Fruit fly (Drosophila melanogaster): ENCODE results near the gene Urm1.

Gene Urm1

DNA sequence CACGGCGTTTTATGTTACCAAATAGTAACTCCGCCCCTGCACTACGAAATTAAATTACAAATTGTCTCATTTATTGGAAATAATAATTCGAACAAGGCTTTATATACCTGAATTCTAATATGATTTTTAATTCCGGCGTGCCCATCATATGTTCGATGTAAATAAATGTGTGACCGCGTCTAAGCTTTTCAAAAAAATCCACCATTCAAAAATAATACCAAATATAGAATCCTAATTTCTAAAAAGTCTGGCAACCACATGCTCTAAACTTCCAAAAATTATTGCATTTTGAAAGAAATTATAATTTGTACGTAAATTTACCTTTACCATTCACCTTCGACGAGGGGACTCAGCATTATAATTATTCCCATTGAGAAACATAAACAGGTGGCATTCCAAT, at the start of gene Urm1:
Urm1 (minus strand) TSS at position 150 of the 400 bp plus-strand sequence.
- no peak for TF ChIP-seq CG14711 (tag; optimal IDR thresholded peaks at IDR 0.05)
- TF ChIP-seq Clk (GFP tag; optimal IDR thresholded peaks at IDR 0.05): no peak
- TF ChIP-seq kay (GFP tag; ENCODE audit: borderline replicate concordance): peak; percentile 22
- TF ChIP-seq CG11617 (GFP tag; optimal IDR thresholded peaks at IDR 0.05): no peak
- no peak for TF ChIP-seq CG5204 (GFP tag; optimal IDR thresholded peaks at IDR 0.05)
- no peak for TF ChIP-seq CG1620 (GFP tag; optimal IDR thresholded peaks at IDR 0.05)

DNA sequence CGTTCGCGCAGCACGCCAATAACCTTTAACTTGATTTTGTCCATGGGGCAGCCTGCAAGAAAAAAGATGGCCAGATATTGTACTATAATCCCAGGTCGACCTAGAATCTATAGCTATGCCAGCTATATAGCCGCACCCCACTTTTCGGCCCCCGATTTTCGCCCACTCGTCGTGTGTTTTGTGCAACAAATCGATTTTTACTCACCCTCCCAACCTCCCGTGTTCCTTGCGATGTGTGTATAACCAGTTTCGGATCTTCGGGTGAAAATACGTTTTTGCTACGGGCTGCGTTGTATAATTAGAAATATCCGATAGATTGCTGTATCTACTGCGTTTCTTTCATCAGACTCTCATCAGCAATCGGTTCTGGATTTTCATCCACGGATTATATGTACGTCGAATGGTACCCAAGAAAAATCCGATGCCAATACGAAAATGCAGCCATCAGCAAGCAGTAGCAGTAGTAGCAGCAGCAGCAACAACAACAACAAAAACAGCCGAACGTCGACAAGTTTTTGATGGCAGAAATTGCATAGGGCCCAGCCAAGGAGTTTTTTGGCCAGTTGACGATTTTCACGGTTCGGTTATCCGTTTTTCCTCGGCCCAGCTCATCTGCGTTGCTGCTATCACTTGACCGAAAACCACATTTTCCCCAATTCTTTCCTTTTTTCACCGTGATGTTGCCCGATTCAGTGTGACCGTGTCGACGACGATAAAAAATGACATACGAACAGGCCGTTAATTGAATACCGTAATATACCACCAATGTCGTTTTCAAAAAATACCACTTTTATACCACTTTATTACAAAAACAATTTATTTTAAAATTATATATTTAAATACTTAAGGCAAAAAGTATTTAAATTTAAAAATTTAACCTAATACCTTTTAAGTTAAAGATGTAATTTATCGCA, 14.1 kb upstream of the Urm1 start, which contains the start of gene CG7492:
CG7492 (minus strand) TSS at position 705 of the 914 bp plus-strand sequence.
- TF ChIP-seq CG12768 (GFP tag; optimal IDR thresholded peaks at IDR 0.05) (no peak), tj (GFP tag; optimal IDR thresholded peaks at IDR 0.05) (peak; percentile 55)

DNA sequence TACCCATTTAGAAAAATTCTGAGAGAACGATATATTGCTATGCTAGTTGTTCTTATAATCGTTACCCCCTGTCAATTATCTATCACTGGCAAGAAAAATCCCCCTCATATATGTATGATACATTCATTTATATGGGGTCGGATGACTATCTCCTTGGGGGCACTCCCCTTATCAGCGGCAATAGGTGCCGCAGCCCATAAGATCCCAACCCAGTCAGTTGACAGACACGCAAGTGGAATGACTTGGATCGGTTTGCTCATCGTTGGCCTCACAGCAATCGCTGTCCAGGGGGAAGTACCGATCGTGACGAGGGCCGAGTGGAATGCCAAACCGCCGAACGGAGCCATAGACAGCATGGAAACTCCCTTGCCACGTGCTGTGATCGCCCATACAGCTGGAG, 10.7 kb upstream of the Urm1 start, which contains the start of gene PGRP-SD:
PGRP-SD (plus strand) TSS at position 213 of the 400 bp plus-strand sequence.
- TF ChIP-seq Hr96 (GFP tag; optimal IDR thresholded peaks at IDR 0.05): no peak
- no peak for TF ChIP-seq pad (GFP tag; optimal IDR thresholded peaks at IDR 0.05)
- no peak for TF ChIP-seq bab1 (GFP tag; optimal IDR thresholded peaks at IDR 0.05)
- no peak for TF ChIP-seq cnc (optimal IDR thresholded peaks at IDR 0.05)
- no peak for TF ChIP-seq CG1620 (GFP tag; optimal IDR thresholded peaks at IDR 0.05)
- TF ChIP-seq toe (GFP tag; optimal IDR thresholded peaks at IDR 0.05): no peak
- TF ChIP-seq CG33017 (tag; optimal IDR thresholded peaks at IDR 0.05): no peak
- no peak for TF ChIP-seq tj (GFP tag; optimal IDR thresholded peaks at IDR 0.05)
- TF ChIP-seq CG12768 (GFP tag; optimal IDR thresholded peaks at IDR 0.05): no peak
- TF ChIP-seq CG7101 (tag; optimal IDR thresholded peaks at IDR 0.05): no peak
- no peak for TF ChIP-seq CG11617 (GFP tag; optimal IDR thresholded peaks at IDR 0.05)
- no peak for TF ChIP-seq ovo (GFP tag; optimal IDR thresholded peaks at IDR 0.05)
- TF ChIP-seq Crg-1 (GFP tag; optimal IDR thresholded peaks at IDR 0.05): no peak
- no peak for TF ChIP-seq Clk (GFP tag; optimal IDR thresholded peaks at IDR 0.05)
- TF ChIP-seq CG14711 (tag; optimal IDR thresholded peaks at IDR 0.05): no peak

DNA sequence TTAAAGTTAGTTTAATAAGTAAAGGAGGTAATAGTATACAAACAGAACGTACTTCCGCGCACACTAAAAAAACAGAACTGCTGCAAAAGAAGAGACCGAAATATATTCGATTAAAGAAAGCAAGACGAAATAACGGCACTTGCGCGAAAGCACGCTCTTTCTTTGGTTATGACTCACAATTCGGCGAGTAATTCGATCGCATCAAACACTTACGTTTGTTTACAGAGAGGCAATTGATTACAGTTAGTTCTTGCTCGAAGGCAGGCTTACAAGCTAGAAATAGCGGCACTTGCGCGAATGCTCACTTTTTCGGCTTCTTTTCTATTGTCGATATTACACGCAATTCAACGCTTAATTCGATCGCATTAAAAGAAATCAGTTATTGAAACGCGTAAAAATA, 10.0 kb upstream of the Urm1 start, which contains the start of gene CG32373:
CG32373 (plus strand) TSS at position 301 of the 400 bp plus-strand sequence.
- peak; percentile 44 for TF ChIP-seq pad (GFP tag; optimal IDR thresholded peaks at IDR 0.05)
- TF ChIP-seq ovo (GFP tag; optimal IDR thresholded peaks at IDR 0.05): peak; percentile 77
- TF ChIP-seq tj (GFP tag; optimal IDR thresholded peaks at IDR 0.05): no peak

DNA sequence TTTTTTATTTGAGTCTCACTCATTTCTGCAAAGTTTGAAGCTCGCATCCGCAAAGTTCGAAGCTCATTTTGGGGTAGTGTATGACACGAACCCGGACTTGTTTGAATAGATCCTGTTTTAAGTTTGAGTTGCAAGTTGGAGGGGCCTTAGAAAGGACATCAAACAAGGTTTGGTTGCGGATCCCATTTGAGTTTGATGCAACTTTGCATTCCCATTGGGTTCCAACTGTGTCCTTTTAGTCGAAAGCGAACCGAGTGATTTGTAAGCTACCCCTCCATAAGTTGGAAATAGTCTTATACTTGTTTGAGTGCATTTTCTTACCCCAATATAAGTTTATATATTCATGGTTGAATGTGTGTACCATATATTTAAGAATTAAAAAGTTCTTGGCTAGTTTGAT, 3.3 kb upstream of the Urm1 start:
- peak; percentile 54 for TF ChIP-seq pad (GFP tag; optimal IDR thresholded peaks at IDR 0.05)
- no peak for TF ChIP-seq Mnt (GFP tag; optimal IDR thresholded peaks at IDR 0.05)

DNA sequence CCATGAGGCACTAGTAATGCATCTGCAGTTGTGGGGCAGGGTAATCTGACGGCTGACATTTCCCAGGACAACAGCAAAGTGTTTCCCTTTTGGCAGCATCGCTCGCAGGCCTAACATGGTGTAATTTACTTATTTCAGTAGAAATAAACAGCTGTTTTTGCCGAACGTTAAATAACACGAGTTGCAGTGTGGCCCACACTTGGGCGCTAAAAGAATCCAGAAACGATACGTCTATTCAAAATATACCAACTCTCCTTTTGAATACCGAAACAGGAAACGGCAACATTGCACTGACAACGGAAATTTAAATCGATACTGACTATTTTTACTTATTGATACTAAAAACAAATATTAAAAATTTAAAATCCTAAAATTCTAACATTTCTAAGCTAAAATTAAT, 1.2 kb upstream of the Urm1 start, which contains the start of gene CG7506:
CG7506 (minus strand) TSS at position 182 of the 400 bp plus-strand sequence.
- peak; percentile 20 for TF ChIP-seq pad (GFP tag; optimal IDR thresholded peaks at IDR 0.05)
- peak; percentile 6 for TF ChIP-seq CG7101 (tag; optimal IDR thresholded peaks at IDR 0.05)
- TF ChIP-seq ovo (GFP tag; optimal IDR thresholded peaks at IDR 0.05): no peak
- peak; percentile 51 for TF ChIP-seq bab1 (GFP tag; optimal IDR thresholded peaks at IDR 0.05)
- no peak for TF ChIP-seq kay (GFP tag; ENCODE audit: borderline replicate concordance)
- peak; percentile 2 for TF ChIP-seq CG11617 (GFP tag; optimal IDR thresholded peaks at IDR 0.05)
- no peak for TF ChIP-seq Crg-1 (GFP tag; optimal IDR thresholded peaks at IDR 0.05)
- TF ChIP-seq cic (GFP tag; optimal IDR thresholded peaks at IDR 0.05): no peak
- peak; percentile 32 for TF ChIP-seq Mnt (GFP tag; optimal IDR thresholded peaks at IDR 0.05)

DNA sequence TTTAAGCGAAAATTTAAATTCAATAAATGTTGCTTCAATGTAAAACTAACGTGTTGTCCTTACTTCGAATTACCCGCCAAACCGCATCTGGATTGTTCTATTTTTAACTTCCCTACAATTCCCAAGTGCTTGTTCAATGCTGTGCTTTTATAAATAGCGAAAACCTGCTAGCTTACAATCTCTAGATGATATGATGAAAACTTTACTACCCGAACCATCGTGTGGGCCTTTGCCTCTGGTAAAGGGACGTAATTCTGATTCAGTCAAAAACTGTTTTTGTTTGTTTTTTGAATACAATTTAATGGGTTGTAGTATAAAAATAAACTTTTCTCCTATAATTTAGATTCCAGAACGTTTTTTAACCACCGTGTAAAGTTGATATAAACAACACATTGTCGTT, 713 bp downstream of the Urm1 start:
- no peak for TF ChIP-seq CG5204 (GFP tag; optimal IDR thresholded peaks at IDR 0.05)
- no peak for TF ChIP-seq pad (GFP tag; optimal IDR thresholded peaks at IDR 0.05)
- TF ChIP-seq bab1 (GFP tag; optimal IDR thresholded peaks at IDR 0.05): peak; percentile 26
- no peak for TF ChIP-seq toe (GFP tag; optimal IDR thresholded peaks at IDR 0.05)
- TF ChIP-seq Mnt (GFP tag; optimal IDR thresholded peaks at IDR 0.05): no peak

DNA sequence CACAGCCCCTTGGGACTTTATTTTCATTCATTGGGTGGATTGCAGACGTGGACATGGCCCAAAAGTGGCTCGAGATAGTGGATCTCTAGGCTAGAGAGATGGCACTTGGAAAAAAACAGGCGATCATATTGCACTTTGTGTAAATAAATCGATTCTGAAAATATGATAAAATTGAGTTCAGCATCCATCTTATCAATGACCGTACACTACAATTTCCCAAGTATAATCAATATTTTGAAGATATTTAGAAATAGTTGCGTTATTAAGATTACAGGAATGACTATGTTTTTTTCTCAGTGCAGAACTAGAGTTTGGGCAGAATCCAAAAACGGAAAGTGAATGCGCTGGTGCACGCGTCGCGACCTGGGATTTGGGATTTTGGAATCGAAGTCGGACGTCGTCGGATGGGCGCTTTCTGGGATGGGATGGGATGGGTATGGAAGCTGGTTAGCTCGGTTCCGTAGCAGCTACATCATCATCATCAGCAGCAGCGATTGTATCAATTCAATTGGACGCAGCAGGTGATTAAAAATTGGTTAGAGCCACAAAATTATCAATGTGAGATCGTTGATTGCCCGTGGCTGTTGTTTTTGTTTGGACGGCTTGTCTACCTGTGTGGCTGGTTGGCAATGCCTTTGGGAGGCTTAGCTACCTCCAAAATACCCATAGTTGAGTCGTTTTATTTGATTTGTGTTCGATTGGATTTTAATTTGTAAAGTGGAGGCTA, 5.3 kb downstream of the Urm1 start:
- TF ChIP-seq Mnt (GFP tag; optimal IDR thresholded peaks at IDR 0.05): no peak
- TF ChIP-seq CG33017 (tag; optimal IDR thresholded peaks at IDR 0.05): no peak
- no peak for TF ChIP-seq CG5204 (GFP tag; optimal IDR thresholded peaks at IDR 0.05)
- TF ChIP-seq cnc (optimal IDR thresholded peaks at IDR 0.05): no peak
- no peak for TF ChIP-seq Crg-1 (GFP tag; optimal IDR thresholded peaks at IDR 0.05)
- no peak for TF ChIP-seq toe (GFP tag; optimal IDR thresholded peaks at IDR 0.05)
- no peak for TF ChIP-seq CG12768 (GFP tag; optimal IDR thresholded peaks at IDR 0.05)
- no peak for TF ChIP-seq Clk (GFP tag; optimal IDR thresholded peaks at IDR 0.05)
- no peak for TF ChIP-seq CG1620 (GFP tag; optimal IDR thresholded peaks at IDR 0.05)
- no peak for TF ChIP-seq CG14711 (tag; optimal IDR thresholded peaks at IDR 0.05)
- no peak for TF ChIP-seq cic (GFP tag; optimal IDR thresholded peaks at IDR 0.05)
- TF ChIP-seq ovo (GFP tag; optimal IDR thresholded peaks at IDR 0.05): no peak
- no peak for TF ChIP-seq kay (GFP tag; ENCODE audit: borderline replicate concordance)

Measured in whole organism, adult.